Fruit fly (Drosophila melanogaster) Kc167 (cell line): ENCODE measurements around the gene Dus4.

ENCODE experiments used
- Myc ChIP-seq: fragments of >200 bp; optimal IDR thresholded peaks from 2 replicates; lab custom pipeline; 2017; ENCODE audit warnings: missing external identifiers
- Sin3A ChIP-seq: fragments of >200 bp; optimal IDR thresholded peaks from 2 replicates; lab custom pipeline; 2018; ENCODE audit warnings: missing external identifiers
- h ChIP-seq: fragments of >200 bp; optimal IDR thresholded peaks from 3 replicates; lab custom pipeline; 2018; ENCODE audit warnings: missing external identifiers
- insv ChIP-seq: fragments of >200 bp; optimal IDR thresholded peaks from 3 replicates; lab custom pipeline; 2018; ENCODE audit warnings: missing external identifiers
- psq ChIP-seq: fragments of >200 bp; optimal IDR thresholded peaks from 2 replicates; lab custom pipeline; 2017; ENCODE audit warnings: missing external identifiers
- ttk ChIP-seq: sonication (Bioruptor generic); optimal IDR thresholded peaks from 2 replicates; lab custom pipeline; 2017; ENCODE audit warnings: missing external identifiers

The Dus4 gene

DNA sequence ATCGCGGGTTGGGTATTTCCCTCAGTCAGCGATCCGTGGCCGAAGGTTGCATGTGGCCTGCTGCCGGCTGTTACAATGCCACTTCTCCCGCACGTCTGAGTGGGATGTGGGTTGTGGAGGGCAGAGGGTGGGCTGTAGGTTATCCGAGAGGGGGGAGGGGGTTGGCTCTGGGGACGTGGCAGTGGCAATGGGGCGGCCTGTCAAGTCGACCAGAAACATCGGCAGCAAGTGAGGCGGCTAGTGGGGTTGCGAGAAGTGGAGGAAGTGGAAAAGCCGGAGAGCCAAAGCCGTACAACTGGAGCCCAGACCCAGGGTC is 38.4 kb upstream of the Dus4 start:
- no peak for TF ChIP-seq Sin3A (lab: Kevin White, UChicago)
- TF ChIP-seq ttk (lab: Kevin White, UChicago): no peak
- TF ChIP-seq h (lab: Kevin White, UChicago): no peak
- no peak for TF ChIP-seq Myc (lab: Kevin White, UChicago)

DNA sequence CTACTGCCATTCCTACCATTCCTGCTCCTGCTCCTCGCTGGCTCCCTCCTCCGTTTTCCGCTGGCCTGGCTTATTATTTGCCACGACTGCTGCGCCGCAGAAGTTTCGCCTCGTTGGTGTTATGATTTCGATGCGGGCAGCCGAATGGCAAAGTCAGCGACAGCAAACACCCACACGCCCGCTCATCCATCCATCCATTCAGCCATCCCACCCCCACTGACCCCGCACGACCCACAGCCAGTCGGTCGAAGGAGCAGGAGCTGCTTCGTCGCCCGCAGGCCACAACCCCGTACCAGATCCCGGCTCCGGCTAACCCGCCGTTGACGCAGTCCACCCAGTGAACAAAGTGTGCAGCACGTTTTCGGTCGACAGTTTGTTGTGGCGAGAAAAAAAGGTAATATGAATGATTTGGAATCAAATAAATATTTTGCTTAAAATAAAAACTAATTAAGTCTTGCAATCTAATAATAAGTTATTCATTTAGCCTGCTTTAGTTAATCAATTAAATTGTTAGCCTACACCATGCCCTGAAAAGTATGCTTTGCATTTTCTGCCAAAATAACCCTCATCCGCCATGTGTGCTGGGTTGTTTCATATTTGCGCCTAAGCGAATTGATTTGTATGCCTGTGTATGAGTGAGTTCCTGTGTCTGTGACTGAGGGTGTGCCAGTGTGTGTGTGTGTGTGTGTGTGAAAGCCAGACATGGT is 36.5 kb upstream of the Dus4 start:
- TF ChIP-seq Myc (lab: Kevin White, UChicago): no peak
- TF ChIP-seq h (lab: Kevin White, UChicago): no peak

DNA sequence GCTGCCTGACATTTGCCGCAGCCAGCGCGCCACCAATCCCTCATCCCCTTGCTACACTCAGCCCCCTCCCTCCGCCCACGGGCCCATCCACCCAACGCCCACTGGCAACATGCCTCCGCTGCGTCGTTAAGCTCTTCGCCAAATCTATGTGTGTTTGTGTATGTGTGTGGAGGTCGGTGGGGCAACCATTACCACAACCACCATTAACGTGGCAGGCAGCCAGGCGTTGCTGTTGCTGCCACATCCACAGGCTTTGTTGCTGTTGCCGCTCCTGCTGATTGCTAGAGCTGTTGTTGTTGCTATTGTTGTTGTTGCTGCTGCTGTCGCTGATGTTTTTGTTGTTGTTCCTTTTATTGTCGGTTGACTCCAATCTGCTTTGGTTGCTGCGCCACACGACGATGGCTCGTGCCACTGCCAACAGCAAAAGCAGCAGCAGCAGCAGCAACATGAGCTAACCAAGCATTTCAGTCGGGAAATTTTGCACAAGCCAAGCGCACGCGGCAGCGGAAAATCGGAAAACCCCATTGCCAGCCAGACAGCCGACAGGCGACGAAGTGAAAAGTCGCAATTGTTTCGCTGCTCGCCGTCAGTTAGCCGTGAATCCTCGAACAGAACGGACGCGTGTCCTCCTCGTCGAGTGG is 35.7 kb upstream of the Dus4 start, which contains the start of gene Sidpn:
TSS of gene Sidpn (plus strand) at position 465 of the 641 bp plus-strand sequence.
- no peak for TF ChIP-seq psq (lab: Kevin White, UChicago)
- TF ChIP-seq Myc (lab: Kevin White, UChicago): no peak
- no peak for TF ChIP-seq insv (lab: Kevin White, UChicago)
- TF ChIP-seq ttk (lab: Kevin White, UChicago): no peak
- no peak for TF ChIP-seq h (lab: Kevin White, UChicago)
- no peak for TF ChIP-seq Sin3A (lab: Kevin White, UChicago)

- no peak for TF ChIP-seq psq (lab: Kevin White, UChicago)
- TF ChIP-seq h (lab: Kevin White, UChicago): no peak
- no peak for TF ChIP-seq Sin3A (lab: Kevin White, UChicago)
- TF ChIP-seq ttk (lab: Kevin White, UChicago): no peak
- no peak for TF ChIP-seq insv (lab: Kevin White, UChicago)
- no peak for TF ChIP-seq Myc (lab: Kevin White, UChicago)
These were observed 29.8 kb upstream of the Dus4 start, which contains the start of gene hook for dm6 chr2L:19033288-19033687. Gene hook, minus strand, starts transcription at chr2L:19033498.

DNA sequence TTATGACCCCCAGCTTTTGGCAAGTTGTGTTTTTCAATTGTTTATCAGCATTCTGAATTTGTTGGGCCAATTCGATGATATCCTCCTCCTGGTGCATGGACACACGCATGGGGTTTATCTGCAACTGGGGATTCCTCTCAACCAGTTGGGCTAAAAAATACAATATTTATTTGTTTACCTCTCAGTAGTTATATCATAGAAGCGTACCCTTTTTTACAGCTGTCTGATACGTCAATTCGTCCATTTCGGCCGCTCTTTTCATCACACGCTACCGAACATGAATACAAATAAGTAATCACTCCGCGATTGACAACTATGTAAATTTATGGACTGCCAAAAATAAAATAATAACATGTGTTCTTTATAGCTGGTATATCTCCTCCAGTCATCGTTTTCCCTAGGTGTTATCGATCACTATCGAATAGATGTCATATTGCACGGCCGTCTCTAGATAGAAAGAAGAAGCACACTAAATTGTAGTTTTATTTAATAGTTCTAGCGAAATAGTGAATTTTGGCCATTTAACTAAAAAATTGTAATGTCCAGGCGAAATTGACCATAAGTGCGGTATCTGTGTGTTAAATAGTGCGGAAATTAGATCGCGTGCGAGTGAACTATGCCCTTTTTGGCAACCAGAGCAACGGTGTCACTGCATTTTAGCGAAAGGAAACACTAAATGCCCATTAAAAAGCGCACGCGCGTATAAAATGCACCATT is 28.7 kb upstream of the Dus4 start, which contains the start of the genes mib2 and CG31800:
TSS of gene mib2 (plus strand) at position 232 of the 717 bp plus-strand sequence.
TSS of gene CG31800 (minus strand) at position 364 of the 717 bp plus-strand sequence.
- TF ChIP-seq Sin3A (lab: Kevin White, UChicago): no peak
- no peak for TF ChIP-seq h (lab: Kevin White, UChicago)
- no peak for TF ChIP-seq insv (lab: Kevin White, UChicago)
- TF ChIP-seq Myc (lab: Kevin White, UChicago): no peak
- no peak for TF ChIP-seq ttk (lab: Kevin White, UChicago)
- TF ChIP-seq psq (lab: Kevin White, UChicago): no peak

DNA sequence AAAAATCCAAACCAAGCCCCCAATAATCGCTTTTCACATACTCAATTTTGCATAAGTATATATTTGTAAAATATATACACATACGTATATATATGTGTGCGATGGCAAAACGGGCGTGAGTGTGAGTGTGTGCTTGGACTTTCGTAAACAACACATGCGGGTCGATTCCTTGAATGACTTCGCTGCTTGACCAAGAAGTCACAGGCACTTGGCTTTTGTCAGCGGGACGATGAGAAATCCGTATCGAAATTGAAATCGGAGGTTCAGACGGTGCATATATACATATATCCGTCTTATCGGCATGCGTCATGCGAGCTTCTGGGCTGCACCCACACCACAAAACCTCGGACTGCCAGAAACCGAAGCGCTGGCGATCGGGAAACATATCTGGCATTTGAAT is 28.1 kb upstream of the Dus4 start:
- TF ChIP-seq ttk (lab: Kevin White, UChicago) (no peak), h (lab: Kevin White, UChicago) (no peak), Myc (lab: Kevin White, UChicago) (no peak), psq (lab: Kevin White, UChicago) (no peak)

dm6 chr2L:19036105-19036714 is 26.9 kb upstream of the Dus4 start:
- no peak for TF ChIP-seq psq (lab: Kevin White, UChicago)
- TF ChIP-seq Myc (lab: Kevin White, UChicago): no peak

DNA sequence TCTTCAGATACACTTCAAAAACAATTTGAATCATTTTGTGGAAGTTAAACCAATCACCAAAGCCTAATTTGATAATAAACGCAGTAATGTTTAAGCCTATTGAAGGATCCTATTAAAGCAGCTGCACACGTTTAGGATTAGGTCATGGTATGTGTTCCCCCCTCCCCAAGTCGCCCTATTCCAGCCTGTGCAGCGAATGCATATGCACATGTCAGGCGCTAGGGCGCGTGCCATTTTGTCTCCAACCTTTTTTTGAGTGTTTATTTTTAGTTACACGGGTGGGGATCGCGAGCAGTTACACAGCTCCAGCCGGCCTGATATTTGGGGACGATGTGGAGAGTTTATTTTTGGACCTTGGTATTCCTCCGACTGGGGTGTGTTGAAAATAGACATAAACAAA is 26.1 kb upstream of the Dus4 start:
- TF ChIP-seq Sin3A (lab: Kevin White, UChicago): no peak
- no peak for TF ChIP-seq h (lab: Kevin White, UChicago)
- no peak for TF ChIP-seq ttk (lab: Kevin White, UChicago)
- TF ChIP-seq psq (lab: Kevin White, UChicago): no peak
- TF ChIP-seq insv (lab: Kevin White, UChicago): no peak
- no peak for TF ChIP-seq Myc (lab: Kevin White, UChicago)

dm6 chr2L:19037455-19037854 is 25.6 kb upstream of the Dus4 start:
- no peak for TF ChIP-seq Myc (lab: Kevin White, UChicago)
- TF ChIP-seq Sin3A (lab: Kevin White, UChicago): no peak

dm6 chr2L:19041590-19041989 is 21.5 kb upstream of the Dus4 start, which contains the start of gene Catsup:
Gene Catsup, plus strand, starts transcription at chr2L:19041862.
- TF ChIP-seq Myc (lab: Kevin White, UChicago): no peak
- no peak for TF ChIP-seq ttk (lab: Kevin White, UChicago)
- TF ChIP-seq Sin3A (lab: Kevin White, UChicago): no peak
- no peak for TF ChIP-seq psq (lab: Kevin White, UChicago)
- no peak for TF ChIP-seq h (lab: Kevin White, UChicago)
- TF ChIP-seq insv (lab: Kevin White, UChicago): no peak

DNA sequence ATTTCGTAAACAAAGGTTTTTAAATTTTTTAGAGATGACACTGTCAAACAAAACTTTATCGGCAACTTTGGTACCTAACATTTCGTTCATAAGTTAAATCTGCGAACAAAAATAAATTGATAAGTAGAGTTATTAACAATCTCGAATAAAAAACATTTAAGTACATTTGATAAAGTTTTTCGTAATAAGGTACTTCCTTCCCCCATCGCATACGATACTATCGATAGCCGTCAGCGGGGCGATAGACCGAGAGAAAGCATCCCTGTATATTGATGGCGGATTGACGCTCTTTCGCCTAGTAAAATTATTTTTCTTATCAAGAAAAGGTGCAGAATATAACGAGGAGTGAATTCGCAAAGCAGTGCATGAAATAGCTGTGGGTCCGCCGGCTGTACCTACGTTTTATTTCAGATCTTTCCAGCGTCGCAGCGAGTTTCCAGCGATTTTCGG is 18.0 kb upstream of the Dus4 start, which contains the start of the genes Ttc19 and Acn:
TSS of gene Ttc19 (minus strand) at position 38 of the 450 bp plus-strand sequence.
TSS of gene Acn (plus strand) at position 245 of the 450 bp plus-strand sequence.
- no peak for TF ChIP-seq insv (lab: Kevin White, UChicago)
- no peak for TF ChIP-seq Sin3A (lab: Kevin White, UChicago)
- no peak for TF ChIP-seq psq (lab: Kevin White, UChicago)
- no peak for TF ChIP-seq ttk (lab: Kevin White, UChicago)
- no peak for TF ChIP-seq h (lab: Kevin White, UChicago)
- TF ChIP-seq Myc (lab: Kevin White, UChicago): no peak
